Fruit fly (Drosophila melanogaster): ENCODE data around the gene CG4669.
A peak's percentile ranks its signal among the peaks of the same experiment; 100 is the strongest.

The CG4669 gene

dm6 chr3L:5279998-5280610, 45.8 kb downstream of the CG4669 start (continued):
- peak; percentile 35 for TF ChIP-seq lab (GFP tag; optimal IDR thresholded peaks at IDR 0.05)
- no peak for TF ChIP-seq CG17612 (GFP tag; IDR thresholded peaks at IDR 0.05)
- no peak for TF ChIP-seq CG9437 (GFP tag; optimal IDR thresholded peaks at IDR 0.05)
- peak; percentile 45 for TF ChIP-seq CG14710 (tag; optimal IDR thresholded peaks at IDR 0.05)
- peak; percentile 61 for TF ChIP-seq Sox100B (GFP tag; optimal IDR thresholded peaks at IDR 0.05)
- TF ChIP-seq br (optimal IDR thresholded peaks at IDR 0.05), result no peak
- no peak for TF ChIP-seq Tbp (GFP tag; optimal IDR thresholded peaks at IDR 0.05)
- no peak for TF ChIP-seq CG2202 (tag; optimal IDR thresholded peaks at IDR 0.05)
- peak; percentile 44 for TF ChIP-seq CG13424 (tag; optimal IDR thresholded peaks at IDR 0.05)
- no peak for TF ChIP-seq wek (GFP tag; optimal IDR thresholded peaks at IDR 0.05)
- no peak for TF ChIP-seq CG8281 (tag; optimal IDR thresholded peaks at IDR 0.05)
- TF ChIP-seq CG2889 (GFP tag; IDR thresholded peaks at IDR 0.05), result no peak
- no peak for TF ChIP-seq danr (GFP tag; IDR thresholded peaks at IDR 0.05)
- no peak for TF ChIP-seq seq (GFP tag; IDR thresholded peaks at IDR 0.05)
- TF ChIP-seq Hr51 (GFP tag; optimal IDR thresholded peaks at IDR 0.05), result peak in 1 of 2 experiments; percentile 64
- TF ChIP-seq zfh1 (GFP tag; IDR thresholded peaks at IDR 0.05), result no peak
- no peak for TF ChIP-seq ttk (GFP tag; IDR thresholded peaks at IDR 0.05)
- TF ChIP-seq CG12769 (tag; optimal IDR thresholded peaks at IDR 0.05), result no peak
- TF ChIP-seq CG1529 (GFP tag; optimal IDR thresholded peaks at IDR 0.05), result peak; percentile 12
- TF ChIP-seq CG34376 (GFP tag; optimal IDR thresholded peaks at IDR 0.05), result no peak
- TF ChIP-seq CG3281 (GFP tag; optimal IDR thresholded peaks at IDR 0.05), result peak; percentile 38
- TF ChIP-seq CG7271 (tag; optimal IDR thresholded peaks at IDR 0.05), result no peak
- no peak for TF ChIP-seq CG11093 (GFP tag; IDR thresholded peaks at IDR 0.05)
- no peak for TF ChIP-seq gro (GFP tag; optimal IDR thresholded peaks at IDR 0.05)
- TF ChIP-seq tin (GFP tag; optimal IDR thresholded peaks at IDR 0.05), result no peak
- no peak for TF ChIP-seq fu2 (GFP tag; optimal IDR thresholded peaks at IDR 0.05)
- TF ChIP-seq exex (tag; optimal IDR thresholded peaks at IDR 0.05), result no peak
- 0 out of 2 replicates have a peak, but pooled peaks have one; percentile 14 for TF ChIP-seq cas (GFP tag; IDR thresholded peaks at IDR 0.05)
- no peak for TF ChIP-seq CrebB (tag; optimal IDR thresholded peaks at IDR 0.05)
- TF ChIP-seq jing (GFP tag; optimal IDR thresholded peaks at IDR 0.05), result no peak
- TF ChIP-seq CG11456 (GFP tag; IDR thresholded peaks at IDR 0.05), result no peak
- no peak for TF ChIP-seq CG1602 (GFP tag; optimal IDR thresholded peaks at IDR 0.05)
- TF ChIP-seq Elba2 (GFP tag; optimal IDR thresholded peaks at IDR 0.05), result no peak
- peak; percentile 24 for TF ChIP-seq Meics (GFP tag; optimal IDR thresholded peaks at IDR 0.05)
- TF ChIP-seq hbn (GFP tag; IDR thresholded peaks at IDR 0.05; ENCODE audit: partially characterized antibody), result no peak
- TF ChIP-seq Deaf1 (tag; optimal IDR thresholded peaks at IDR 0.05), result peak; percentile 27
- no peak for TF ChIP-seq Kr (GFP tag; optimal IDR thresholded peaks at IDR 0.05)
- TF ChIP-seq CG7556 (GFP tag; optimal IDR thresholded peaks at IDR 0.05), result peak; percentile 44
- TF ChIP-seq lilli (GFP tag; optimal IDR thresholded peaks at IDR 0.05), result no peak
- peak; percentile 47 for TF ChIP-seq Oli (tag; optimal IDR thresholded peaks at IDR 0.05)
- no peak for TF ChIP-seq grn (GFP tag; optimal IDR thresholded peaks at IDR 0.05)
- TF ChIP-seq Pdp1 (GFP tag; optimal IDR thresholded peaks at IDR 0.05), result no peak
- TF ChIP-seq bowl (GFP tag; IDR thresholded peaks at IDR 0.05), result no peak
- peak; percentile 67 for TF ChIP-seq CG18262 (tag; optimal IDR thresholded peaks at IDR 0.05)
- peak; percentile 59 for TF ChIP-seq Ssrp (tag; optimal IDR thresholded peaks at IDR 0.05)
- no peak for TF ChIP-seq CG10462 (GFP tag; optimal IDR thresholded peaks at IDR 0.05)
- TF ChIP-seq az2 (GFP tag; optimal IDR thresholded peaks at IDR 0.05), result peak; percentile 10
- TF ChIP-seq dmrt99B (tag; optimal IDR thresholded peaks at IDR 0.05), result peak; percentile 70
- TF ChIP-seq Lhr (GFP tag; optimal IDR thresholded peaks at IDR 0.05), result no peak
- no peak for TF ChIP-seq CG10274 (GFP tag; optimal IDR thresholded peaks at IDR 0.05)
- TF ChIP-seq D19B (GFP tag; optimal IDR thresholded peaks at IDR 0.05), result no peak

Data from whole organism, embryonic.